Fruit fly (Drosophila melanogaster): ENCODE results near the gene CG15357.
A peak's percentile ranks its signal among the peaks of the same experiment; 100 is the strongest.

CG15357 gene

DNA sequence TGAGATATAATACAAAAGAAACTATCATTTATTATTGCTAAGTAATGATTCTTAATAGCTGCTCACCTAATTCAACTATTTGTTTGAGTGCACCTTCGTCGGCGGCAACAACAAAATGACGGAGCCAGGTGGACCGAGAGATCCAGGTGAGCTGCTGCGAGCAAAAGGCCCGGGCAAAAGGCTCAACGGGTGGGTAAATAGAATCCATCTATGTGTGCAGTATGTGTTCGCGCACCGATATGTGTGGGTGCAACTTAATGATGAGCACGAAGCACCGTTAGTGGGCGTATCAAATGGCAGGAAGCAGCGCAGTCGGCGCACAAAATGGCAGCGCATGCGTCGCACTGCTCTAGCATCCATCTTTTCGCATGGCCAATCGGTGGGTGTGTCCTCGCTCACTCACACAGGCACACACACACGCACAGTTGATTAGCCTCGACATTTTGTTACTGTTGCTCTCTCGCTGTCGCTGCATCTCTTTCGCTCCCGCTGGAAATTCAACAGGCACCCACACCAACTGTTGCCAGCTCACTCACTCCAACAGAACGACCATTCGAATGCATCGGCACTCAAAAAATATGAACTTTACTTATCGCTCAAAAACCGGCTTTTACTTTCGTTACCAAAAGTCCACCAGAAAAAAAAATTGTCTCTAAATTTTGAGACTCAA is 27.1 kb upstream of the CG15357 start:
- no peak for TF ChIP-seq CG6276 (GFP tag; optimal IDR thresholded peaks at IDR 0.05)
- peak; percentile 67 for TF ChIP-seq Eip78C (GFP tag)
- TF ChIP-seq CG6808 (GFP tag; optimal IDR thresholded peaks at IDR 0.05), result no peak
- TF ChIP-seq Blimp-1 (GFP tag; optimal IDR thresholded peaks at IDR 0.05), result peak; percentile 48
- TF ChIP-seq CG6163 (GFP tag; IDR thresholded peaks at IDR 0.05), result peak; percentile 26; the same call in 1 of the 3 replicates

- TF ChIP-seq CG11902 (GFP tag; optimal IDR thresholded peaks at IDR 0.05), result no peak
- no peak for TF ChIP-seq Gug (GFP tag; IDR thresholded peaks at IDR 0.05)
- TF ChIP-seq Ets96B (tag; optimal IDR thresholded peaks at IDR 0.05), result no peak
- peak in 1 of 2 experiments; percentile 11 for TF ChIP-seq salr (GFP tag; optimal IDR thresholded peaks at IDR 0.05)
- no peak for TF ChIP-seq Sox15 (GFP tag; optimal IDR thresholded peaks at IDR 0.05)
- 0 out of 3 replicates have a peak, but pooled peaks have one; percentile 23 for TF ChIP-seq eg (GFP tag; IDR thresholded peaks at IDR 0.05)
- TF ChIP-seq CG8319 (GFP tag; optimal IDR thresholded peaks at IDR 0.05), result no peak
- no peak for TF ChIP-seq Met (GFP tag; optimal IDR thresholded peaks at IDR 0.05)
- TF ChIP-seq Hr4 (GFP tag; optimal IDR thresholded peaks at IDR 0.05), result no peak
- peak in 1 of 2 experiments; percentile 5 for TF ChIP-seq ss (GFP tag; optimal IDR thresholded peaks at IDR 0.05)
- no peak for TF ChIP-seq CG6276 (GFP tag; optimal IDR thresholded peaks at IDR 0.05)
- TF ChIP-seq Eip78C (GFP tag), result peak; percentile 43
- TF ChIP-seq fd85E (GFP tag; optimal IDR thresholded peaks at IDR 0.05), result no peak
- 0 out of 3 replicates have a peak, but pooled peaks have one; percentile 25 for TF ChIP-seq CG6163 (GFP tag; IDR thresholded peaks at IDR 0.05)
- no peak for TF ChIP-seq fd59A (GFP tag; optimal IDR thresholded peaks at IDR 0.05)
- no peak for TF ChIP-seq CG15336 (GFP tag; IDR thresholded peaks at IDR 0.05)
These were observed 24.9 kb upstream of the CG15357 start, which contains the start of gene erm for dm6 chr2L:1970312-1970929. TSS of gene erm (minus strand) at chr2L:1970362.

dm6 chr2L:1967861-1968260 is 22.4 kb upstream of the CG15357 start:
- TF ChIP-seq Ets21C (GFP tag; optimal IDR thresholded peaks at IDR 0.05) (no peak), Smox (GFP tag; optimal IDR thresholded peaks at IDR 0.05) (no peak), Lpt (GFP tag; optimal IDR thresholded peaks at IDR 0.05) (no peak), vri (GFP tag; optimal IDR thresholded peaks at IDR 0.05) (no peak), Eip93F (GFP tag; optimal IDR thresholded peaks at IDR 0.05) (no peak), ss (GFP tag; optimal IDR thresholded peaks at IDR 0.05) (no peak), net (GFP tag; optimal IDR thresholded peaks at IDR 0.05) (no peak), CG34406 (GFP tag; optimal IDR thresholded peaks at IDR 0.05) (no peak), CG8319 (GFP tag; optimal IDR thresholded peaks at IDR 0.05) (no peak), OdsH (GFP tag; optimal IDR thresholded peaks at IDR 0.05) (no peak), spab (GFP tag; optimal IDR thresholded peaks at IDR 0.05) (no peak), Hr4 (GFP tag; optimal IDR thresholded peaks at IDR 0.05) (no peak), CG15336 (GFP tag; IDR thresholded peaks at IDR 0.05) (no peak), pdm3 (GFP tag; optimal IDR thresholded peaks at IDR 0.05) (no peak), topi (GFP tag; optimal IDR thresholded peaks at IDR 0.05) (no peak), achi (GFP tag; optimal IDR thresholded peaks at IDR 0.05) (no peak), CG11762 (GFP tag; optimal IDR thresholded peaks at IDR 0.05; ENCODE audit: insufficient read depth) (no peak), CG4318 (GFP tag; optimal IDR thresholded peaks at IDR 0.05) (no peak), CG11902 (GFP tag; optimal IDR thresholded peaks at IDR 0.05) (no peak)

- no peak for TF ChIP-seq pdm3 (GFP tag; optimal IDR thresholded peaks at IDR 0.05)
- TF ChIP-seq cyc (GFP tag; optimal IDR thresholded peaks at IDR 0.05), result no peak
- no peak for TF ChIP-seq fkh (GFP tag; optimal IDR thresholded peaks at IDR 0.05)
- no peak for TF ChIP-seq vri (GFP tag; optimal IDR thresholded peaks at IDR 0.05)
- no peak for TF ChIP-seq Gug (GFP tag; IDR thresholded peaks at IDR 0.05)
- TF ChIP-seq CG6276 (GFP tag; optimal IDR thresholded peaks at IDR 0.05), result no peak
- TF ChIP-seq CG1621 (tag; optimal IDR thresholded peaks at IDR 0.05), result no peak
- no peak for TF ChIP-seq Hr38 (GFP tag; optimal IDR thresholded peaks at IDR 0.05)
- TF ChIP-seq Lpt (GFP tag; optimal IDR thresholded peaks at IDR 0.05), result no peak
- no peak for TF ChIP-seq CG6163 (GFP tag; IDR thresholded peaks at IDR 0.05)
- no peak for TF ChIP-seq CG9139 (GFP tag; optimal IDR thresholded peaks at IDR 0.05)
- no peak for TF ChIP-seq CG8119 (GFP tag; IDR thresholded peaks at IDR 0.05)
- no peak for TF ChIP-seq CG7368 (GFP tag; optimal IDR thresholded peaks at IDR 0.05)
- no peak for TF ChIP-seq acj6 (GFP tag; optimal IDR thresholded peaks at IDR 0.05)
- no peak for TF ChIP-seq CG31627 (GFP tag; optimal IDR thresholded peaks at IDR 0.05)
- TF ChIP-seq svp (GFP tag), result no peak
- no peak for TF ChIP-seq Met (GFP tag; optimal IDR thresholded peaks at IDR 0.05)
- TF ChIP-seq Sox15 (GFP tag; optimal IDR thresholded peaks at IDR 0.05), result no peak
- TF ChIP-seq Eip75B (GFP tag; optimal IDR thresholded peaks at IDR 0.05), result no peak
These were observed 21.8 kb upstream of the CG15357 start for dm6 chr2L:1967301-1967700.

All from whole organism, prepupa.